Worm (Caenorhabditis elegans): ENCODE data around the gene imb-2.

DNA sequence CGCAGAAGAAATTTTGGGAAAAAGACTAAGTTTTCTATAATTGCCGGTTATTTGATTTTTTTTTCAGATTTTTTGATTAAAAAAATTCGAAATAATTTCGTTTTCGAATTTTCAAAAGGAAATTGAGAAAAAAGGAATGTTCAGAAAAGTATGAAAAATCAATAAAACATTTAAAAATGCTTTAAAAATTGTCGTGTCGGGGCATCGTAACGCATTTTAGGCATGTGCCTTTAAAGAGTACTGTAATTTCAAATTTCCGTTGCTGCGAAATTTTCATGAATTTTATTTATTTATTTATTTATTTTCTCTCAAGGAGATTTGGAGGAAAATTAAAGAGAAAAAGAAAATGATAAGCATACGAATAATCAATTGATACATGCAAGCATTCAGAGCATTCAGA, 48.2 kb downstream of the imb-2 start:
- TF ChIP-seq med-1 (GFP tag; optimal IDR thresholded peaks at IDR 0.05; ENCODE audit: insufficient read depth), result no peak
- no peak for TF ChIP-seq ztf-23 (GFP tag; IDR thresholded peaks at IDR 0.05)
- TF ChIP-seq cog-1 (tag; optimal IDR thresholded peaks at IDR 0.05), result no peak
- no peak for TF ChIP-seq flt-1 (GFP tag; IDR thresholded peaks at IDR 0.05)
